Fruit fly (Drosophila melanogaster) whole organism, prepupa: ENCODE measurements around the gene Yp3.

Source experiments
- CG10631 ChIP-seq: fragments of 200-800 bp; sonication (Bioruptor generic); optimal IDR thresholded peaks from 2 replicates; lab custom pipeline; 2016; ENCODE audit warnings: missing biosample characterization, missing genetic modification characterization
- CG4318 ChIP-seq: fragments of 200-800 bp; sonication (Bioruptor generic); optimal IDR thresholded peaks from 3 replicates; lab custom pipeline; 2017; ENCODE audit warnings: missing biosample characterization, mild to moderate bottlenecking, missing genetic modification characterization
- CG6808 ChIP-seq: fragments of 200-800 bp; sonication (Bioruptor generic); optimal IDR thresholded peaks from 3 replicates; lab custom pipeline; 2017; ENCODE audit warnings: missing biosample characterization, missing genetic modification characterization, mild to moderate bottlenecking, moderate library complexity, missing genetic modification reagents
- Eip93F ChIP-seq: fragments of 200-800 bp; sonication (Bioruptor generic); optimal IDR thresholded peaks from 2 replicates; lab custom pipeline; 2016; ENCODE audit warnings: missing biosample characterization, mild to moderate bottlenecking, missing genetic modification characterization
- fd59A ChIP-seq: fragments of 200-800 bp; sonication (Bioruptor generic); optimal IDR thresholded peaks from 2 replicates; lab custom pipeline; 2017; ENCODE audit warnings: missing biosample characterization, mild to moderate bottlenecking, missing genetic modification characterization, missing genetic modification reagents
- fd85E ChIP-seq: fragments of 200-800 bp; sonication (Bioruptor generic); optimal IDR thresholded peaks from 3 replicates; lab custom pipeline; 2016; ENCODE audit warnings: missing biosample characterization, missing genetic modification characterization
- pdm3 ChIP-seq: fragments of 200-800 bp; sonication (Bioruptor generic); optimal IDR thresholded peaks from 3 replicates; lab custom pipeline; 2016; ENCODE audit warnings: missing biosample characterization, missing genetic modification characterization
- svp ChIP-seq: fragments of 200-800 bp; sonication (Bioruptor generic); peaks from one replicate; lab custom pipeline; 2016; ENCODE audit warnings: missing biosample characterization, missing genetic modification characterization

- no peak for TF ChIP-seq fd59A
- TF ChIP-seq CG4318 (GFP tag; lab: Kevin White, UChicago): no peak
- TF ChIP-seq CG6808 (GFP tag; lab: Kevin White, UChicago): no peak
- no peak for TF ChIP-seq pdm3 (GFP tag; lab: Kevin White, UChicago)
- TF ChIP-seq CG10631 (GFP tag; lab: Kevin White, UChicago): no peak
- no peak for TF ChIP-seq svp (GFP tag; lab: Kevin White, UChicago)
- no peak for TF ChIP-seq fd85E
- TF ChIP-seq Eip93F (GFP tag; lab: Kevin White, UChicago): no peak
Measured at dm6 chrX:13736174-13736482, 23.2 kb upstream of the Yp3 start, which contains the start of gene g.
